Fruit fly (Drosophila melanogaster) whole organism, prepupa: ENCODE data around the gene CG15019.

ENCODE experiments used
- Blimp-1 ChIP-seq: fragments of 200-800 bp; sonication (Bioruptor generic); optimal IDR thresholded peaks from 3 replicates; lab custom pipeline; 2017; ENCODE audit warnings: missing biosample characterization, missing genetic modification characterization, mild to moderate bottlenecking, moderate library complexity, missing genetic modification reagents
- CG10631 ChIP-seq: fragments of 200-800 bp; sonication (Bioruptor generic); optimal IDR thresholded peaks from 2 replicates; lab custom pipeline; 2016; ENCODE audit warnings: missing biosample characterization, missing genetic modification characterization
- CG10669 ChIP-seq: fragments of 200-800 bp; sonication (Bioruptor generic); optimal IDR thresholded peaks from 3 replicates; lab custom pipeline; 2018; ENCODE audit warnings: missing biosample characterization, mild to moderate bottlenecking, missing genetic modification characterization, moderate library complexity
- CG11294 ChIP-seq: fragments of 200-800 bp; sonication (Bioruptor generic); IDR thresholded peaks from 2 replicates; pipeline ENCODE4 v1.3.6; 2022; ENCODE audit warnings: missing biosample characterization, missing genetic modification characterization
- CG11762 ChIP-seq: fragments of 200-800 bp; sonication (Bioruptor generic); optimal IDR thresholded peaks from 3 replicates; lab custom pipeline; 2016; ENCODE audit warnings: missing biosample characterization, missing genetic modification characterization; ENCODE audit not compliant: insufficient read depth
- CG11902 ChIP-seq: fragments of 200-800 bp; sonication (Bioruptor generic); optimal IDR thresholded peaks from 3 replicates; lab custom pipeline; 2016; ENCODE audit warnings: missing biosample characterization, missing genetic modification characterization
- CG15336 ChIP-seq: fragments of 200-800 bp; sonication (Bioruptor generic); IDR thresholded peaks from 2 replicates; pipeline ENCODE4 v1.3.6; 2022; ENCODE audit warnings: missing biosample characterization, missing genetic modification characterization
- CG1621 ChIP-seq: fragments of 200-800 bp; sonication (Bioruptor generic); optimal IDR thresholded peaks from 3 replicates; lab custom pipeline; 2018; ENCODE audit warnings: missing biosample characterization, mild to moderate bottlenecking, missing genetic modification characterization
- CG16779 ChIP-seq: fragments of 200-800 bp; sonication (Bioruptor generic); optimal IDR thresholded peaks from 3 replicates; lab custom pipeline; 2017; ENCODE audit warnings: missing biosample characterization, mild to moderate bottlenecking, missing genetic modification characterization
- CG3032 ChIP-seq: fragments of 200-800 bp; optimal IDR thresholded peaks from 2 replicates; lab custom pipeline; 2019; ENCODE audit warnings: missing biosample characterization, mild to moderate bottlenecking, missing genetic modification characterization, moderate library complexity
- CG31627 ChIP-seq: fragments of 200-800 bp; sonication (Bioruptor generic); optimal IDR thresholded peaks from 3 replicates; lab custom pipeline; 2016; ENCODE audit warnings: missing biosample characterization, missing genetic modification characterization
- CG32006 ChIP-seq: fragments of 200-800 bp; sonication (Bioruptor generic); optimal IDR thresholded peaks from 3 replicates; lab custom pipeline; 2017; ENCODE audit warnings: missing biosample characterization, mild to moderate bottlenecking, missing genetic modification characterization
- CG34406 ChIP-seq: fragments of 200-800 bp; sonication (Bioruptor generic); optimal IDR thresholded peaks from 3 replicates; lab custom pipeline; 2016; ENCODE audit warnings: missing biosample characterization, missing genetic modification characterization
- CG4318 ChIP-seq: fragments of 200-800 bp; sonication (Bioruptor generic); optimal IDR thresholded peaks from 3 replicates; lab custom pipeline; 2017; ENCODE audit warnings: missing biosample characterization, mild to moderate bottlenecking, missing genetic modification characterization
- CG6276 ChIP-seq: fragments of 200-800 bp; sonication (Bioruptor generic); optimal IDR thresholded peaks from 2 replicates; lab custom pipeline; 2017; ENCODE audit warnings: missing biosample characterization, mild to moderate bottlenecking, missing genetic modification characterization
- CG6792 ChIP-seq: fragments of 200-800 bp; sonication (Bioruptor generic); optimal IDR thresholded peaks from 3 replicates; lab custom pipeline; 2016; ENCODE audit warnings: missing biosample characterization, missing genetic modification characterization
- CG6808 ChIP-seq: fragments of 200-800 bp; sonication (Bioruptor generic); optimal IDR thresholded peaks from 3 replicates; lab custom pipeline; 2017; ENCODE audit warnings: missing biosample characterization, missing genetic modification characterization, mild to moderate bottlenecking, moderate library complexity, missing genetic modification reagents
- CG6854 ChIP-seq: fragments of 200-800 bp; sonication (Bioruptor generic); optimal IDR thresholded peaks from 2 replicates; lab custom pipeline; 2017; ENCODE audit warnings: missing biosample characterization, mild to moderate bottlenecking, missing genetic modification characterization
- CG7368 ChIP-seq: fragments of 200-800 bp; sonication (Bioruptor generic); optimal IDR thresholded peaks from 3 replicates; lab custom pipeline; 2016; ENCODE audit warnings: missing biosample characterization, missing genetic modification characterization
- CG8119 ChIP-seq: fragments of 200-800 bp; sonication (Bioruptor generic); IDR thresholded peaks from 3 replicates; pipeline ENCODE4 v1.3.6; 2022; ENCODE audit warnings: missing biosample characterization, missing genetic modification characterization
- CG8319 ChIP-seq: fragments of 200-800 bp; sonication (Bioruptor generic); optimal IDR thresholded peaks from 3 replicates; lab custom pipeline; 2016; ENCODE audit warnings: missing biosample characterization, missing genetic modification characterization
- CG8632 ChIP-seq: fragments of 200-800 bp; sonication (Bioruptor generic); optimal IDR thresholded peaks from 3 replicates; lab custom pipeline; 2016; ENCODE audit warnings: missing biosample characterization, missing genetic modification characterization
- CG9139 ChIP-seq: fragments of 200-800 bp; sonication (Bioruptor generic); optimal IDR thresholded peaks from 3 replicates; lab custom pipeline; 2017; ENCODE audit warnings: missing biosample characterization, mild to moderate bottlenecking, missing genetic modification characterization
- Eip75B ChIP-seq: fragments of 200-800 bp; sonication (Bioruptor generic); optimal IDR thresholded peaks from 3 replicates; lab custom pipeline; 2016; ENCODE audit warnings: missing biosample characterization, missing genetic modification characterization
- Eip78C ChIP-seq: fragments of 200-800 bp; sonication (Bioruptor generic); peaks from one replicate; lab custom pipeline; 2016; ENCODE audit warnings: missing biosample characterization, missing genetic modification characterization
- Ets21C ChIP-seq: fragments of 200-800 bp; sonication (Bioruptor generic); optimal IDR thresholded peaks from 3 replicates; lab custom pipeline; 2016; ENCODE audit warnings: missing biosample characterization, missing genetic modification characterization
- Ets96B ChIP-seq: fragments of 200-800 bp; optimal IDR thresholded peaks from 2 replicates; lab custom pipeline; 2019; ENCODE audit warnings: missing biosample characterization, mild to moderate bottlenecking, missing genetic modification characterization, moderate library complexity
- Gug ChIP-seq: fragments of 200-800 bp; sonication (Bioruptor generic); IDR thresholded peaks from 2 replicates; pipeline ENCODE4 v1.3.6; 2022; ENCODE audit warnings: missing biosample characterization, missing genetic modification characterization
- Hr38 ChIP-seq: sonication (Bioruptor generic); optimal IDR thresholded peaks from 2 replicates; lab custom pipeline; 2016; ENCODE audit warnings: missing biosample characterization, missing genetic modification characterization
- Hr39 ChIP-seq: fragments of 200-800 bp; sonication (Bioruptor generic); optimal IDR thresholded peaks from 2 replicates; lab custom pipeline; 2016; ENCODE audit warnings: missing biosample characterization, missing genetic modification characterization
- Hr4 ChIP-seq: fragments of 200-800 bp; sonication (Bioruptor generic); optimal IDR thresholded peaks from 3 replicates; lab custom pipeline; 2016; ENCODE audit warnings: missing biosample characterization, missing genetic modification characterization
- Met ChIP-seq: fragments of 200-800 bp; sonication (Bioruptor generic); optimal IDR thresholded peaks from 3 replicates; lab custom pipeline; 2016; ENCODE audit warnings: missing biosample characterization, missing genetic modification characterization
- OdsH ChIP-seq: fragments of 200-800 bp; sonication (Bioruptor generic); optimal IDR thresholded peaks from 3 replicates; lab custom pipeline; 2016; ENCODE audit warnings: missing biosample characterization, missing genetic modification characterization
- Smox ChIP-seq: fragments of 200-800 bp; sonication (Bioruptor generic); optimal IDR thresholded peaks from 3 replicates; lab custom pipeline; 2016; ENCODE audit warnings: missing biosample characterization, missing genetic modification characterization
- Sox102F ChIP-seq: fragments of 200-800 bp; sonication (Bioruptor generic); optimal IDR thresholded peaks from 2 replicates; lab custom pipeline; 2016; ENCODE audit warnings: missing biosample characterization, mild to moderate bottlenecking, missing genetic modification characterization
- Sox14 ChIP-seq: fragments of 200-800 bp; sonication (Bioruptor generic); optimal IDR thresholded peaks from 3 replicates; lab custom pipeline; 2016; ENCODE audit warnings: missing biosample characterization, missing genetic modification characterization
- Sox15 ChIP-seq: fragments of 200-800 bp; sonication (Bioruptor generic); optimal IDR thresholded peaks from 3 replicates; lab custom pipeline; 2016; ENCODE audit warnings: missing biosample characterization, missing genetic modification characterization
- acj6 ChIP-seq: fragments of 200-800 bp; sonication (Bioruptor generic); optimal IDR thresholded peaks from 3 replicates; lab custom pipeline; 2016; ENCODE audit warnings: missing biosample characterization, missing genetic modification characterization
- cyc ChIP-seq: fragments of 200-800 bp; sonication (Bioruptor generic); optimal IDR thresholded peaks from 3 replicates; lab custom pipeline; 2016; ENCODE audit warnings: missing biosample characterization, missing genetic modification characterization
- dac ChIP-seq: fragments of 200-800 bp; sonication (Bioruptor generic); optimal IDR thresholded peaks from 2 replicates; lab custom pipeline; 2017; ENCODE audit warnings: missing biosample characterization, mild to moderate bottlenecking, missing genetic modification characterization
- dsx ChIP-seq: fragments of 200-800 bp; optimal IDR thresholded peaks from 3 replicates; lab custom pipeline; 2019; ENCODE audit warnings: missing biosample characterization, mild to moderate bottlenecking, missing genetic modification characterization, moderate library complexity; ENCODE audit not compliant: poor library complexity, severe bottlenecking
- eg ChIP-seq: fragments of 200-800 bp; sonication (Bioruptor generic); IDR thresholded peaks from 3 replicates; pipeline ENCODE4 v1.3.6; 2022; ENCODE audit warnings: missing biosample characterization, missing genetic modification characterization
- fd59A ChIP-seq: fragments of 200-800 bp; sonication (Bioruptor generic); optimal IDR thresholded peaks from 2 replicates; lab custom pipeline; 2017; ENCODE audit warnings: missing biosample characterization, mild to moderate bottlenecking, missing genetic modification characterization, missing genetic modification reagents
- fd85E ChIP-seq: fragments of 200-800 bp; sonication (Bioruptor generic); optimal IDR thresholded peaks from 3 replicates; lab custom pipeline; 2016; ENCODE audit warnings: missing biosample characterization, missing genetic modification characterization
- fkh ChIP-seq: fragments of 200-800 bp; sonication (Bioruptor generic); optimal IDR thresholded peaks from 3 replicates; lab custom pipeline; 2017; ENCODE audit warnings: missing biosample characterization, mild to moderate bottlenecking, missing genetic modification characterization, moderate library complexity
- lz ChIP-seq: fragments of 200-800 bp; sonication (Bioruptor generic); optimal IDR thresholded peaks from 3 replicates; lab custom pipeline; 2016; ENCODE audit warnings: missing biosample characterization, missing genetic modification characterization
- net ChIP-seq: fragments of 200-800 bp; sonication (Bioruptor generic); optimal IDR thresholded peaks from 3 replicates; lab custom pipeline; 2016; ENCODE audit warnings: missing biosample characterization, missing genetic modification characterization
- pdm3 ChIP-seq: fragments of 200-800 bp; sonication (Bioruptor generic); optimal IDR thresholded peaks from 3 replicates; lab custom pipeline; 2016; ENCODE audit warnings: missing biosample characterization, missing genetic modification characterization
- spab ChIP-seq: fragments of 200-800 bp; sonication (Bioruptor generic); optimal IDR thresholded peaks from 2 replicates; lab custom pipeline; 2017; ENCODE audit warnings: missing biosample characterization, mild to moderate bottlenecking, missing genetic modification characterization, missing genetic modification reagents
- ss ChIP-seq, 2 experiments: fragments of 200-800 bp; sonication (Bioruptor generic); optimal IDR thresholded peaks; 2 replicates in 1 of 2; 3 replicates in 1 of 2; lab custom pipeline; 2017 to 2018; ENCODE audit warnings: mild to moderate bottlenecking in 2 of 2, missing biosample characterization in 2 of 2, missing genetic modification characterization in 2 of 2, moderate library complexity in 1 of 2
- svp ChIP-seq: fragments of 200-800 bp; sonication (Bioruptor generic); peaks from one replicate; lab custom pipeline; 2016; ENCODE audit warnings: missing biosample characterization, missing genetic modification characterization
- topi ChIP-seq: fragments of 200-800 bp; sonication (Bioruptor generic); optimal IDR thresholded peaks from 3 replicates; lab custom pipeline; 2016; ENCODE audit warnings: missing biosample characterization, missing genetic modification characterization
- vri ChIP-seq: fragments of 200-800 bp; sonication (Bioruptor generic); optimal IDR thresholded peaks from 3 replicates; lab custom pipeline; 2016; ENCODE audit warnings: missing biosample characterization, mild to moderate bottlenecking, missing genetic modification characterization

CG15019 gene

dm6 chr3L:4389104-4389503 lies 16.8 kb downstream of the CG15019 start:
- TF ChIP-seq Hr38 (GFP tag; lab: Kevin White, UChicago) (no peak), Ets96B (tag; lab: Kevin White, UChicago) (no peak), Blimp-1 (GFP tag; lab: Kevin White, UChicago) (no peak), eg (GFP tag; lab: Robert Waterston, UW) (0 out of 3 replicates have a peak, but pooled peaks have one; percentile 8), Gug (GFP tag; lab: Robert Waterston, UW) (no peak), CG11902 (GFP tag; lab: Kevin White, UChicago) (no peak), CG31627 (GFP tag; lab: Kevin White, UChicago) (peak; percentile 47), pdm3 (no peak), CG10669 (GFP tag; lab: Kevin White, UChicago) (no peak), vri (GFP tag; lab: Kevin White, UChicago) (no peak), CG7368 (GFP tag; lab: Kevin White, UChicago) (no peak), acj6 (GFP tag; lab: Kevin White, UChicago) (no peak), CG6808 (GFP tag; lab: Kevin White, UChicago) (no peak), fkh (GFP tag; lab: Kevin White, UChicago) (no peak), CG6854 (GFP tag; lab: Kevin White, UChicago) (no peak), CG8319 (GFP tag; lab: Kevin White, UChicago) (no peak), CG10631 (GFP tag; lab: Kevin White, UChicago) (no peak), Smox (GFP tag; lab: Kevin White, UChicago) (peak; percentile 30), CG6792 (GFP tag; lab: Kevin White, UChicago) (no peak), Sox15 (no peak), CG6276 (GFP tag; lab: Kevin White, UChicago) (no peak), topi (GFP tag; lab: Kevin White, UChicago) (peak; percentile 54), Eip78C (GFP tag; lab: Kevin White, UChicago) (peak; percentile 62), fd85E (GFP tag; lab: Kevin White, UChicago) (no peak), dac (GFP tag; lab: Kevin White, UChicago) (no peak), CG15336 (GFP tag; lab: Robert Waterston, UW) (peak; percentile 50; the same call in 1 of the 2 replicates), Eip75B (no peak), OdsH (GFP tag; lab: Kevin White, UChicago) (no peak), Hr39 (GFP tag; lab: Kevin White, UChicago) (peak; percentile 42), ss (GFP tag; optimal IDR thresholded peaks at IDR 0.05; lab: Kevin White, UChicago) (no peak), spab (no peak), fd59A (no peak), Ets21C (GFP tag; lab: Kevin White, UChicago) (no peak), net (GFP tag; lab: Kevin White, UChicago) (no peak), dsx (GFP tag; lab: Kevin White, UChicago) (no peak), CG8119 (GFP tag; lab: Robert Waterston, UW) (no peak), CG3032 (tag; lab: Kevin White, UChicago) (no peak), CG11294 (GFP tag; lab: Robert Waterston, UW) (no peak), CG1621 (tag; lab: Kevin White, UChicago) (no peak), CG16779 (tag; lab: Kevin White, UChicago) (no peak), CG32006 (GFP tag; lab: Kevin White, UChicago) (no peak), CG4318 (GFP tag; lab: Kevin White, UChicago) (no peak), cyc (GFP tag; lab: Kevin White, UChicago) (peak; percentile 37), CG34406 (GFP tag; lab: Kevin White, UChicago) (no peak), CG9139 (no peak), Met (GFP tag; lab: Kevin White, UChicago) (peak; percentile 53), CG11762 (GFP tag; lab: Kevin White, UChicago) (no peak), CG8632 (GFP tag; lab: Kevin White, UChicago) (no peak), Sox102F (GFP tag; lab: Kevin White, UChicago) (peak; percentile 26), Sox14 (GFP tag; lab: Kevin White, UChicago) (no peak), svp (GFP tag; lab: Kevin White, UChicago) (peak; percentile 72), Hr4 (GFP tag; lab: Kevin White, UChicago) (no peak), lz (GFP tag; lab: Kevin White, UChicago) (peak; percentile 16)
